Fruit fly (Drosophila melanogaster) ovary, adult (tissue): ENCODE results near the gene Or1a.

Source experiments
- CG17801 ChIP-seq: fragments of 200-800 bp; optimal IDR thresholded peaks from 2 replicates; lab custom pipeline; 2019; ENCODE audit warnings: missing biosample characterization, mild to moderate bottlenecking, missing genetic modification characterization, moderate library complexity; ENCODE audit not compliant: partially characterized antibody

Or1a gene

DNA sequence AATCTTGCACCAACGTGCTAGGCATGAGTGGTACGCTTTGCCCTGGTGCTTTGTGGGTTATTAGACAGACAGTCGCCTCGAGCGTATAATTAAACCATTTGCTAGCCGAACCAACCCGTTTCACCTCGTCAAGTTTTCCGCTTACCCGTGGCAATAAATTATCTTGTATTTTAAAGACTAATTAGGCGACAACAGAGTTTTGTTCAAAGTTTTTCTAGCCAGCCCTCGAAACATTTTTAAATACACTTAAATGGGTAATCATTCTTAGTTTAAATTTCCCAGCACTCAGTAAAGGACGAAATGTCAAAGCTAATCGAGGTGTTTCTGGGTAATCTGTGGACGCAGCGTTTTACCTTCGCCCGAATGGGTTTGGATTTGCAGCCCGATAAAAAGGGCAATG, at the start of gene Or1a:
TSS of gene Or1a (plus strand) at position 301 of the 400 bp plus-strand sequence.
- TF ChIP-seq CG17801 = no peak

DNA sequence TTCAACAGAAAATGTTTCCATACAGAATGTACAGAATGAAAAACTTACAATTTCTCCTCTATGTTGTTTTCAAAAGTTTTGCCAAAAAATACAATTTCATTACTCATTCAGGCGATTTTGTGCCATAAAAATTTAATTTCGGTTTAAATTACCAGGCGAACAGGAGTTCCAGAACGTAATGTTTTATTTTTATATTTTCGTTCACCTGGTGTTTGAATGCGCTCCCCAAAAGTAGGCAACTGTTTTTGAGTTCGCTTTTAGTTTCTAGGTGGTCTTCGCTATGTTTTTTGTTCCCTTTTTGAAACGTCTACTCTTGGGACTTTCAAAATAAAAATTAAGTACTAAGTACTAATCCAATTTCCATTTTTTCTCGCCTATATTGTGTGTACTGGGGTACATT, 49.2 kb upstream of the Or1a start:
- TF ChIP-seq CG17801 = no peak

DNA sequence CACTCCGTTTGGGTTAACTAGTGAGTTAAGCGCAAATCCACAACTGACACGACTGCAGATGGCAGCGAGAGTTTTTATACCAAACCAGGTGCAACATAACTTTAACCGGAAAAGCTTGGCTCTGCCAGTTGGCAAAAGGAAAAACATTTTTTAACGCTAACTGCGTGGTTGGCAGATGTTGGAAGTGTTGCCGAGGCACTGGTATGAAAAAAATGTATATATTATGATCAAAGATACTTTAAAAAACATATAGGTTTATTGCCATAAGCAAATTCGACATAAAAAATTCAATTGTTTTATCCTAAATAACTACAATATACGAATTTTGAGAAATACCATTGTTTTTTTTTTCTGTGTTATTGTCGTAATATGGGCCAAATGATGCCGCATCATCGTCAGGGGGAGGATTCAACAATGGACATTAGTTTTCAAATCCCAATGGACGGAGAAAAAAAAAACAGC, 47.9 kb upstream of the Or1a start, which contains the start of gene CG13376:
TSS of gene CG13376 (minus strand) at position 51 of the 462 bp plus-strand sequence.
- TF ChIP-seq CG17801 = no peak

DNA sequence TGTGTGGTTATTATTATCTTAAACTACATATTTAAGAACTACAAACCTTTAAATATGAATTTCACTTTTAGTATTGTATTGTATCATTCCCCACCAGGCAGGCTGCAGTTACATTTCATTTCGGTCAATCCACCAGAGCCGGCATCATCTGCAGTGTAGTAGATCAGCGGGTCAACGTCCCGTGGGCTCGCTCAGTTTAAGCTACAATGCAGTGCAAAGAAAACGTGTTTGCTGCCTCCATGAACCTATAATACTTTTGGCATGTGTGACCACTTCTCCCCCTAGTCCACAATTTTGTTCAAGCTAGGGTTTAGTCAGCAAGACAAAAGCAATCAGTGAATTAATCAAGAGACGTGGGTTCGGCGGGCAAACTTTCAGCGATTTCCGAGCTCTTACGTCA, 46.9 kb upstream of the Or1a start:
- no peak for TF ChIP-seq CG17801

dm6 chrX:276065-276464, 38.9 kb upstream of the Or1a start:
- no peak for TF ChIP-seq CG17801

- TF ChIP-seq CG17801 = no peak
Measured at dm6 chrX:276569-276968, 38.4 kb upstream of the Or1a start.

- no peak for TF ChIP-seq CG17801
Measured at dm6 chrX:277885-278284, 37.0 kb upstream of the Or1a start.

- no peak for TF ChIP-seq CG17801
Measured at dm6 chrX:278370-279096, 36.4 kb upstream of the Or1a start.

DNA sequence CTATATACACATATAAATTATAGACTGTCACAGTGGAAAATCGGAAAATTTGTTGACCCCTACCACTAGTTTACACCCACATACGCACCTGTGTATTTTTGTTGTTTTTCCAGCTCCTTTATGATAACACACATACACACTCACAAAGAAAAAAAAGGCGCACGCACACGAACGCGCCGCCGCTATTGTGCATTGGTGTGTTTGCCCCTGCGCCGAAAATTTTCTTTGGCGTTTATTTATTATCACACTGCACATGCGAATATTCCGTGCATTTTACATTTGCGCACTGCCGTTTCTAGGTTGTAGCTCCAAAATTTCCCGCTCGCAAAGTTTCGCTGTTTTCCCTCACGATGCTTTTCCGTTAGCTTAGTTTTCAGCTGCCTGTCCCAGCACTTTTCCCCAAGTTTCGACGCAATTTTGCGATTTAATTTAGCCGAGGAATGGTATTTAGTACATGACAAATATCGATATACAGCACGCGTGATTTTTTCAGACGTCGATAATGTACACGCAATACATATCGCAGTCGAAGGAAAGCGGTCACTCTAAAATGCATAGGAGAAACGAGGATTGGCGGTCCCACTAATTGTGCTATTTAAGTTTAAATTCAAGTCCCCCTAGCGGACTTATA, 35.7 kb upstream of the Or1a start, which contains the start of the genes CG3777 and ewg:
TSS of gene CG3777 (plus strand) at position 607 of the 631 bp plus-strand sequence.
TSS of gene ewg (minus strand) at position 622 of the 631 bp plus-strand sequence.
- peak; percentile 10 for TF ChIP-seq CG17801

- no peak for TF ChIP-seq CG17801
Measured at dm6 chrX:293254-293653, 21.7 kb upstream of the Or1a start.

DNA sequence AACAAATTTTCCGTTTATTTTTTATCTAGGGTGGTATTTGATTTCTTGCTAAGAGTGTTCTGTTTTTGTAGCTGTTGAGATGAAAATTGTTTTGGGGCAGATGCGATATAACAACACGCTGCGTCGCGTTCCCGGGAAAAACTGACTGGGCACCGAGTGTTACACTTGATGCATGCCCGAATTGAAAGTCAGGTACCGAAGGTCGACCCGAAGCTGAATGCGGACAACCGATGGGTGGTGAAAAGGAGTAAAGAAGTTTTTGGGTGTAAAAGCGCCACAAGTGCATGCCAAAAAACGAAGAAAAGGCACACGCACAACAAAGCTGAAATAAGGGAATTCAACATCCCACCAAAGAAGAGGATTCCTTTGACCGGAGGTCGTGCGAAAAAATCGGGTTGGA, 20.1 kb upstream of the Or1a start, which contains the start of gene CG13375:
TSS of gene CG13375 (minus strand) at position 124 of the 400 bp plus-strand sequence.
- TF ChIP-seq CG17801 = no peak

- TF ChIP-seq CG17801 = no peak
Measured at dm6 chrX:307384-307783, 7.5 kb upstream of the Or1a start, which contains the start of gene CG12470. Gene CG12470, plus strand, starts transcription at chrX:307684.

DNA sequence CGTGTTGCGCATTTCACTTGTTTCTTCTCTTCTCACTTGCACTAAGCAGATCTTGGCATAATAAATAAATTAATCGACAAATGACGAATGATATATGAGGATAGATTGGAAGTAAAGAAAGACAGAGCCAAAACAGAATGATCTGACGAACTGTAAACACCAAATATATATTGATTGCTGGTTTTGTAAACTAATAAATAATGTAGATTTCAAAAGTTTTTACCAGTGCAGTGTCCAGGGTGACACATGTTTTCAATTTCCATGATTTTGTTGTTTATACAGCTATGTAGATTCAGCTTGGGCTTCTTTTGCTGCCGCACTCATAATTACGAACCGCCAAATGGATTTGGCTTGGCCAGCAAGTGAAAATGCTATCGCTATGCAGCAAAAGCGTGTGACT, 3.6 kb upstream of the Or1a start:
- no peak for TF ChIP-seq CG17801

dm6 chrX:333942-334341, 19.0 kb downstream of the Or1a start:
- no peak for TF ChIP-seq CG17801

DNA sequence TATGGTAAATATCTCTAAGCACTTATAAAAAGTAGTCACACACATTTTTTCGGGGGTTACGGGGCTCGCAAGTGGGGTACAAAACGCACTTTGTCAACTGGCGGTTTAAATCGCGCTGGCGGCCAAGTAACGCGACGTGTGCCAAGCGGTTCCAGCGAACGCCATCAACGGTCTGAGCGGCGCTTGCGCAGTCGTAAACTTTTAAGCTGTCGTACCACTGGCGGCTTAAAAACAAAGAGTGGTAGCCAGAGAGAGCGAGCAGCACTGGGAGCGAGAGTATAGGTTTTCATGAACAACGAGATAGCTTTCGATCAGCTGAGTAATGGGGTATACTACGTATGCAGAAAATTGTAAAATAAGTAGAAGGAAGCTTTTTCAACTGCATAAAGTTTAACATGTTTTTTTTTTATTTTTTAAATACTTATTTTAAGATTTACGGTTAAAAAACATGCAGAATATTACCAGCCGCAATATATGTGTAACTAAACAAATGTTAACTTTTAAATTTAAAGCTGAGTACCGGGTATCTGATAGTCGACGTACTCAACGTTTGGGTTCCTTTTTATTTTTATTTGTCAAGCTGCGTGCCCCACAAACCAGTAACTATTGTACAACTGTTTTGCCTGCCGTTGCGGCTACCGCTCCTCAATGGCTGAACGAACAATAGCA, 19.8 kb downstream of the Or1a start:
- no peak for TF ChIP-seq CG17801

DNA sequence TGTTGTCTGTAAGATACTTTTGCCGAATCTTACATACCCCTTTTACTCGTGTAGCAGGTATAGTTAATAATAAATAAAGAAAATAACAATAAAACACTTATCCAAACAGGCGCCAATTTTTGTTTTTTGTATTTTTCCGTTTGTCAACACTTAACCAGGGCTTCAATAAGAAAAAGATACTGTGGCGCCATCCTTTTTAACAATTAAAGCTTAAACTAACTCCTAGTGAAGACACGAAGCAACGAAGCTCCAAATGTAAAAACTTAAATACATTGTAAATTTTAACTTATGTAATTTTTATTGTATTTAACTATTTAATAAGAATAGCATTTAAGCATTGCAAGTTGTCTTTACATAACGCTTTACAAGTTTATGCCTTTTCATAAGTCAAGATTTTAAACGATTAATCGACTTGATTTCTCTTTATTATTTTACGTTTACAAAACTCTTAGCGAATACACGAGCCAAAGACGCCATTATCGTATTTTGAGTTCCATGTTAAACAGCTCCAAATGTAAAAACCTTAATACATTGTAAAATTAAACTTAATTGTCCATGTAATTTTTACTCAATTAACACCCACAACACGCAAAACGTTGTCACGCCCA, 21.8 kb downstream of the Or1a start:
- TF ChIP-seq CG17801 = no peak

DNA sequence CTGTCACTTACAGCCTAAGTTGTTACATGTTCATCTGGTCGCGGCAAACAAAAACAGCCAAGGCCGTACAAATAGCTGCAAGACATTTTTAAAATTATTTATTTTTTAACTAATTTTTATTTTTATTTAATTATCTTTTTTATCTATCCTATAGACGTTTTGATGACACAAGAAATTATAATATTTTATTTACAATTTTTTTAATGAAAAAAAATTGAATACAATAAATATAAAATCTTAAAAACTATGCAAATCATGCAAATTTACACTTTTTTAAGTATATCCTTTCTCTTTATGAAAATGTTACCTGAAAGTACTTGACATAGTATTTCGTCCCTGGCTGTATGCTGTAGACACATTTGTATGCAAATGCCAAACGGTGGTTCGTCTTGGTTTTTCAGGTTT, 23.2 kb downstream of the Or1a start:
- peak; percentile 58 for TF ChIP-seq CG17801
